Worm (Caenorhabditis elegans) whole organism, L3 larva: ENCODE measurements around the gene srx-82.

ENCODE experiments used
- ceh-16 ChIP-seq: sonication (generic microtip); optimal IDR thresholded peaks from 2 replicates; lab custom pipeline; 2017; ENCODE audit warnings: missing biosample characterization, missing genetic modification characterization
- lsy-12 ChIP-seq: sonication (generic microtip); optimal IDR thresholded peaks from 2 replicates; lab custom pipeline; 2016; ENCODE audit warnings: mild to moderate bottlenecking, missing genetic modification characterization, missing compliant biosample characterization
- nhr-25 ChIP-seq: sonication (generic microtip); optimal IDR thresholded peaks from 2 replicates; lab custom pipeline; 2017; ENCODE audit warnings: missing biosample characterization, missing genetic modification characterization

ce11 chrV:11570169-11570651 lies 19.3 kb upstream of the srx-82 start, which contains the start of the genes nhr-101 and pms-2:
- TF ChIP-seq nhr-25 (no peak), ceh-16 (tag; lab: Kevin White, UChicago) (no peak), lsy-12 (tag; lab: Kevin White, UChicago) (no peak)
